Worm (Caenorhabditis elegans) whole organism, late embryonic: ENCODE data around the gene glrx-5.

Source experiments
- K09A11.1 ChIP-seq: sonication (generic microtip); optimal IDR thresholded peaks from 2 replicates; lab custom pipeline; 2017; ENCODE audit warnings: antibody characterized with exemption, mild to moderate bottlenecking, missing genetic modification characterization, missing compliant biosample characterization; ENCODE audit not compliant: insufficient read depth
- ama-1 ChIP-seq: fragments of 150-350 bp; optimal IDR thresholded peaks from 2 replicates; lab custom pipeline; 2014
- fkh-10 ChIP-seq: fragments of 150-350 bp; optimal IDR thresholded peaks from 2 replicates; lab custom pipeline; 2014; ENCODE audit warnings: missing biosample characterization, missing genetic modification reagents, missing genetic modification characterization
- nhr-11 ChIP-seq: fragments of 150-350 bp; optimal IDR thresholded peaks from 2 replicates; lab custom pipeline; 2014; ENCODE audit warnings: missing biosample characterization, missing genetic modification characterization
- pat-9 ChIP-seq: fragments of 200-800 bp; sonication (Bioruptor generic); optimal IDR thresholded peaks from 2 replicates; lab custom pipeline; 2018; ENCODE audit warnings: mild to moderate bottlenecking, missing genetic modification characterization, moderate library complexity, missing compliant biosample characterization

- TF ChIP-seq nhr-11 (no peak), ama-1 (lab: Kevin White, UChicago) (no peak), fkh-10 (no peak), pat-9 (tag; lab: Kevin White, UChicago) (no peak), K09A11.1 (tag; lab: Kevin White, UChicago) (no peak)
These were observed 38.2 kb downstream of the glrx-5 start for ce11 chrIII:12335400-12335994.
